Fruit fly (Drosophila melanogaster): ENCODE measurements around the gene Or33a.

Gene Or33a

DNA sequence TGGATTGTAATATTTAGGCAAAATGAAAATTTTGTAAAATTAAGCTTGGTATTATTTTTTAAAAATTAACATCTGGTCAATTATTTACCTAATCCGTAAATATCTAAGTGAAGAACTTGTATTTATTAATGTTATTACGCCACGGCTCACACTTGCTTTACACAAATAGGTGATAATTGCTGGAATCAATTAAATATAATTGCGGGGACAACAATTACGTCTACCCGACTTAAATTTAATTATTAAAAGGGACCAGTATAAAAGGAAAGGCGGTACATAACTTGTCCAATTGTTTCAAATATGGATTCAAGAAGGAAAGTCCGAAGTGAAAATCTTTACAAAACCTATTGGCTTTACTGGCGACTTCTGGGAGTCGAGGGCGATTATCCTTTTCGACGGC, at the start of gene Or33a:
Or33a (plus strand) TSS at position 301 of the 400 bp plus-strand sequence.
- no peak for TF ChIP-seq bab1 (GFP tag; optimal IDR thresholded peaks at IDR 0.05)
- TF ChIP-seq kay (GFP tag; ENCODE audit: borderline replicate concordance), result no peak
- TF ChIP-seq Mnt (GFP tag; optimal IDR thresholded peaks at IDR 0.05), result no peak

- TF ChIP-seq cic (GFP tag; optimal IDR thresholded peaks at IDR 0.05), result no peak
- no peak for TF ChIP-seq toe (GFP tag; optimal IDR thresholded peaks at IDR 0.05)
- no peak for TF ChIP-seq CG1620 (GFP tag; optimal IDR thresholded peaks at IDR 0.05)
- TF ChIP-seq Crg-1 (GFP tag; optimal IDR thresholded peaks at IDR 0.05), result no peak
Observed at dm6 chr2L:11893269-11893668, 41.0 kb upstream of the Or33a start.

DNA sequence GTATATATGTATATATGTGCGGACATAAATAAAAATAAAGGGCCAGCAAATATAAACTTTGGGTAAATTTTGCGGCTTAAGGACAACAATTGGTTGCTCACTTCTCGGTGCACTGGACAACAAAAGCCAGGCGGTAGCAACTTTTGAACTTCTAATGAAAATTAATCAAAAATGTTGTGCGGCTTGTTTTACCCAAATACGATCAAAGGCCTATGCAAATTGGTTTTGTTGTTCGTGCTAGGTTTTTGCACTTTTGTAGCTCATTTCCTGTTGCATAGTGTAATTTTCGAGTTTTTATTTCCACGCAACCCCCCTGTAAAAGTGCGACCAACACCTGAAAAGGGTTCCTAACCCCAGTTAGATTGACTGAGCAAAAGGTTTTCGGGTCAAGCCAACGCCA, 31.8 kb upstream of the Or33a start:
- no peak for TF ChIP-seq Clk (GFP tag; optimal IDR thresholded peaks at IDR 0.05)
- no peak for TF ChIP-seq CG7045 (GFP tag; optimal IDR thresholded peaks at IDR 0.05)
- TF ChIP-seq CG33017 (tag; optimal IDR thresholded peaks at IDR 0.05), result no peak
- TF ChIP-seq pad (GFP tag; optimal IDR thresholded peaks at IDR 0.05), result no peak
- no peak for TF ChIP-seq bab1 (GFP tag; optimal IDR thresholded peaks at IDR 0.05)
- no peak for TF ChIP-seq Hr96 (GFP tag; optimal IDR thresholded peaks at IDR 0.05)
- TF ChIP-seq CG14711 (tag; optimal IDR thresholded peaks at IDR 0.05), result no peak
- TF ChIP-seq tj (GFP tag; optimal IDR thresholded peaks at IDR 0.05), result no peak
- TF ChIP-seq ovo (GFP tag; optimal IDR thresholded peaks at IDR 0.05), result no peak
- TF ChIP-seq cnc (optimal IDR thresholded peaks at IDR 0.05), result no peak
- TF ChIP-seq CG11617 (GFP tag; optimal IDR thresholded peaks at IDR 0.05), result no peak
- TF ChIP-seq Crg-1 (GFP tag; optimal IDR thresholded peaks at IDR 0.05), result no peak
- no peak for TF ChIP-seq cic (GFP tag; optimal IDR thresholded peaks at IDR 0.05)
- TF ChIP-seq toe (GFP tag; optimal IDR thresholded peaks at IDR 0.05), result no peak
- TF ChIP-seq CG5204 (GFP tag; optimal IDR thresholded peaks at IDR 0.05), result no peak
- no peak for TF ChIP-seq CG7101 (tag; optimal IDR thresholded peaks at IDR 0.05)
- TF ChIP-seq CG12768 (GFP tag; optimal IDR thresholded peaks at IDR 0.05), result no peak
- TF ChIP-seq kay (GFP tag; ENCODE audit: borderline replicate concordance), result no peak
- TF ChIP-seq Mnt (GFP tag; optimal IDR thresholded peaks at IDR 0.05), result no peak

dm6 chr2L:11903335-11903734, 31.0 kb upstream of the Or33a start:
- TF ChIP-seq ovo (GFP tag; optimal IDR thresholded peaks at IDR 0.05) (no peak), Mnt (GFP tag; optimal IDR thresholded peaks at IDR 0.05) (no peak), Crg-1 (GFP tag; optimal IDR thresholded peaks at IDR 0.05) (no peak), pad (GFP tag; optimal IDR thresholded peaks at IDR 0.05) (no peak), Clk (GFP tag; optimal IDR thresholded peaks at IDR 0.05) (no peak), cnc (optimal IDR thresholded peaks at IDR 0.05) (no peak), kay (GFP tag; ENCODE audit: borderline replicate concordance) (no peak), bab1 (GFP tag; optimal IDR thresholded peaks at IDR 0.05) (no peak), tj (GFP tag; optimal IDR thresholded peaks at IDR 0.05) (no peak), toe (GFP tag; optimal IDR thresholded peaks at IDR 0.05) (no peak)

DNA sequence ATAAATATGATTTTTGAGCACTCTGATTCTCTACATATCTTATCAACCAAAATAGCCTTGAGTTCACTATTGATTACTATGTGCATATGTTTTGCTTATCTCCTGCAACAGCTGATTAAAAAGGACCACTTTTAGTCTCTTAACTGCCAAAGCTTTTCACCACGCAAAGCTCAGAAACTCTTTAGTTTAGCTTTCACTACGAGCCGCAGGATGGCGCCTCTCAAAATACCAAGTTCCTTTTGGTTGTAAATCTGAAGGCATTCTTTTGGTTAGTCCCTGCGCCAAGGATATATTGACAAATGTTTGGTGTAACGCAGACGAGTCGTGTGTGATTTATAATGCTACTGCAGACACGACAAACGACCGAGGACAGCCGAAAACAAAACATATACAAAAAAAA, 30.1 kb upstream of the Or33a start:
- no peak for TF ChIP-seq CG7045 (GFP tag; optimal IDR thresholded peaks at IDR 0.05)
- TF ChIP-seq cnc (optimal IDR thresholded peaks at IDR 0.05), result no peak
- no peak for TF ChIP-seq Clk (GFP tag; optimal IDR thresholded peaks at IDR 0.05)
- no peak for TF ChIP-seq CG1620 (GFP tag; optimal IDR thresholded peaks at IDR 0.05)
- TF ChIP-seq Crg-1 (GFP tag; optimal IDR thresholded peaks at IDR 0.05), result no peak
- TF ChIP-seq Mnt (GFP tag; optimal IDR thresholded peaks at IDR 0.05), result no peak
- TF ChIP-seq CG7101 (tag; optimal IDR thresholded peaks at IDR 0.05), result no peak
- no peak for TF ChIP-seq CG5204 (GFP tag; optimal IDR thresholded peaks at IDR 0.05)

dm6 chr2L:11928464-11928863, 5.8 kb upstream of the Or33a start, which contains the start of gene Pde1c:
Gene Pde1c (minus strand): TSS chr2L:11928572.
- TF ChIP-seq Mnt (GFP tag; optimal IDR thresholded peaks at IDR 0.05), result peak; percentile 42
- TF ChIP-seq bab1 (GFP tag; optimal IDR thresholded peaks at IDR 0.05), result no peak

DNA sequence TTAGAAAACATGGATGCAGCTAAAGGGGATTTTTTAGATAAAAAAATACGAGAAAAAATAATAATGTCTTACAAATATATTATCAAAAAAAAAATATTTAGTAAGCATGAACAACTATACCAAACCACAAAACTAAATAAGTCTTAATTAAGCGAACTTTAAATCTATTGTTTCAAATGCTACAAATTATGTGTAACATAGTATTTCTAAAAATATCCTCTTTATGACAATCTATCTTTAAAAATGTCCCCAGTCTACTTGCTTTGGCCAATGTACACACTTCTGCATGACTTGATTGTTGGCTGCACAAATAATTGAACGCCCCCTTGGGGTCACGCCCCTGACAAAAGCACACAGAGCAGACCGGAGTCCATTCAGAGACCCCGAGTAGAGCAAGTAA, 2.7 kb upstream of the Or33a start:
- TF ChIP-seq Clk (GFP tag; optimal IDR thresholded peaks at IDR 0.05), result no peak
- no peak for TF ChIP-seq CG7045 (GFP tag; optimal IDR thresholded peaks at IDR 0.05)
- TF ChIP-seq CG33017 (tag; optimal IDR thresholded peaks at IDR 0.05), result no peak
- TF ChIP-seq CG12768 (GFP tag; optimal IDR thresholded peaks at IDR 0.05), result no peak
- TF ChIP-seq Mnt (GFP tag; optimal IDR thresholded peaks at IDR 0.05), result no peak
- TF ChIP-seq CG7101 (tag; optimal IDR thresholded peaks at IDR 0.05), result no peak

- TF ChIP-seq Clk (GFP tag; optimal IDR thresholded peaks at IDR 0.05) (no peak), Mnt (GFP tag; optimal IDR thresholded peaks at IDR 0.05) (no peak), CG14711 (tag; optimal IDR thresholded peaks at IDR 0.05) (no peak), cnc (optimal IDR thresholded peaks at IDR 0.05) (no peak), toe (GFP tag; optimal IDR thresholded peaks at IDR 0.05) (no peak), Hr96 (GFP tag; optimal IDR thresholded peaks at IDR 0.05) (no peak), CG33017 (tag; optimal IDR thresholded peaks at IDR 0.05) (no peak), bab1 (GFP tag; optimal IDR thresholded peaks at IDR 0.05) (no peak), tj (GFP tag; optimal IDR thresholded peaks at IDR 0.05) (no peak), CG5204 (GFP tag; optimal IDR thresholded peaks at IDR 0.05) (no peak)
Observed at dm6 chr2L:11935881-11936280, 1.6 kb downstream of the Or33a start, which contains the start of gene Or33b. Gene Or33b (plus strand): TSS chr2L:11936181.

Data from whole organism, adult.